Fruit fly (Drosophila melanogaster) Kc167 (cell line): ENCODE measurements around the gene Gr10b.

Source experiments
- Myc ChIP-seq: fragments of >200 bp; optimal IDR thresholded peaks from 2 replicates; lab custom pipeline; 2017; ENCODE audit warnings: missing external identifiers
- Sin3A ChIP-seq: fragments of >200 bp; optimal IDR thresholded peaks from 2 replicates; lab custom pipeline; 2018; ENCODE audit warnings: missing external identifiers
- h ChIP-seq: fragments of >200 bp; optimal IDR thresholded peaks from 3 replicates; lab custom pipeline; 2018; ENCODE audit warnings: missing external identifiers
- insv ChIP-seq: fragments of >200 bp; optimal IDR thresholded peaks from 3 replicates; lab custom pipeline; 2018; ENCODE audit warnings: missing external identifiers
- psq ChIP-seq: fragments of >200 bp; optimal IDR thresholded peaks from 2 replicates; lab custom pipeline; 2017; ENCODE audit warnings: missing external identifiers
- ttk ChIP-seq: sonication (Bioruptor generic); optimal IDR thresholded peaks from 2 replicates; lab custom pipeline; 2017; ENCODE audit warnings: missing external identifiers

- no peak for TF ChIP-seq Myc
- no peak for TF ChIP-seq psq (lab: Kevin White, UChicago)
- TF ChIP-seq h (lab: Kevin White, UChicago), result no peak
- no peak for TF ChIP-seq ttk (lab: Kevin White, UChicago)
- no peak for TF ChIP-seq Sin3A (lab: Kevin White, UChicago)
- no peak for TF ChIP-seq insv (lab: Kevin White, UChicago)
These were observed 6.2 kb upstream of the Gr10b start for dm6 chrX:11419212-11419611.
